Worm (Caenorhabditis elegans): Measurements from ENCODE around the gene mek-1.

mek-1 gene

DNA sequence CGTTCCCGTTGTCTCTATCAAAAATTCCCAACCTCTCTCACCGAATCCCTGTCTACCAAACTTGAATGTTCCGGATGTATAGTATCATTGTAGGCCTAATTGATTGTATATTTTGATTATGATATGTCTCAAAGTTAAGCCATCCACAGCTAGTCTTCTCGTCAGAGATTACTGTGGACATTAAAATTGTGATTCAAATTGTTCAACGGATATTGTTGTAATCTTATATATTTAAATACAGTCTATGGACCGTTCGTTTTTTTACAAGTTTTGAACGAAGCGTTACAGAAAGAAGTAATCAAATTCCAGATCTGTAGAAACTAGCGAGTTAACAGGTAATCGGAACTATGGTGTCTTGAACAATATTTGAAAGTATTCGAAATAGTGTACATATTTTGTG is 1.7 kb downstream of the mek-1 start, which contains the start of gene F48E3.9:
F48E3.9 (plus strand) TSS at position 301 of the 400 bp plus-strand sequence.
- TF ChIP-seq fkh-10 (GFP tag; optimal IDR thresholded peaks at IDR 0.05) (no peak), mab-9 (GFP tag; IDR thresholded peaks at IDR 0.05) (no peak), ceh-90 (tag; optimal IDR thresholded peaks at IDR 0.05) (no peak), ztf-4 (tag; optimal IDR thresholded peaks at IDR 0.05) (no peak), mef-2 (tag; optimal IDR thresholded peaks at IDR 0.05) (no peak), skn-1 (tag; optimal IDR thresholded peaks at IDR 0.05) (no peak), ama-1 (optimal IDR thresholded peaks at IDR 0.05) (no peak), nhr-28 (tag; optimal IDR thresholded peaks at IDR 0.05) (no peak), grh-1 (GFP tag; IDR thresholded peaks at IDR 0.05) (no peak), xbp-1 (tag; optimal IDR thresholded peaks at IDR 0.05) (no peak)

DNA sequence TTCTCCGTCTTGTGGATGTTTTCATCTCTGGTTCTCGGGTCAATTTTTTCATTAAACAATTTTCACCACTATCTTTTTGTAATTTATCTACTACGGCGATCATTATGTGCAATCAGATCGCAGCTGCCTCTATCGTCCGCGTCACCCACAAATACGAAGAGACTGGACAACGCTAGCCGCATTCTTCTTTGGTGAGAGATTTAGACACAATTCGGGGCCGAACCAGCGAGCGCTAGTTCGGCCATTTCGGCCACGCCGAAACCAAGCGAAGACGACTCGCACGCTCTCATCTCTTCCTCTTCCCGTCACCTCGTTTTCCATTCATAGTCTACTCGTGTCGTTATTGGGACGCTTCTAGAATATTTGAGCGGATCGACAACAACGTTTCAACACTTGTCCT is 6.7 kb downstream of the mek-1 start, which contains the start of gene gly-12:
gly-12 (plus strand) TSS at position 117 of the 400 bp plus-strand sequence.
- no peak for TF ChIP-seq hpl-2 (GFP tag; optimal IDR thresholded peaks at IDR 0.05)
- TF ChIP-seq lin-39 (tag; optimal IDR thresholded peaks at IDR 0.05) = no peak
- TF ChIP-seq lin-35 (GFP tag; optimal IDR thresholded peaks at IDR 0.05) = peak; percentile 1 to 5
- TF ChIP-seq unc-62 (GFP tag; optimal IDR thresholded peaks at IDR 0.05) = no peak
- no peak for TF ChIP-seq sup-37 (GFP tag; optimal IDR thresholded peaks at IDR 0.05)
- no peak for TF ChIP-seq grh-1 (GFP tag; IDR thresholded peaks at IDR 0.05)
- no peak for TF ChIP-seq unc-30 (tag; optimal IDR thresholded peaks at IDR 0.05)
- peak; percentile 58 for TF ChIP-seq mep-1 (tag; optimal IDR thresholded peaks at IDR 0.05)
- peak in 2 of 3 experiments; percentile 6 to 59 for TF ChIP-seq ceh-82 (tag; optimal IDR thresholded peaks at IDR 0.05)
- no peak for TF ChIP-seq C34B4.2 (tag; optimal IDR thresholded peaks at IDR 0.05)
- peak; percentile 53 for TF ChIP-seq snu-23 (GFP tag; optimal IDR thresholded peaks at IDR 0.05)
- no peak for TF ChIP-seq pag-3 (tag; optimal IDR thresholded peaks at IDR 0.05; ENCODE audit: borderline replicate concordance, insufficient read depth)
- no peak for TF ChIP-seq ceh-88 (GFP tag; IDR thresholded peaks at IDR 0.05)
- TF ChIP-seq lin-14 (GFP tag; optimal IDR thresholded peaks at IDR 0.05) = peak; percentile 84
- TF ChIP-seq tbx-2 (tag; optimal IDR thresholded peaks at IDR 0.05) = no peak
- TF ChIP-seq snpc-4 (tag; optimal IDR thresholded peaks at IDR 0.05) = no peak
- no peak for TF ChIP-seq fos-1 (tag; optimal IDR thresholded peaks at IDR 0.05)
- peak in 1 of 3 experiments; percentile 5 for TF ChIP-seq dpl-1 (GFP tag; optimal IDR thresholded peaks at IDR 0.05)
- TF ChIP-seq egl-27 (tag; optimal IDR thresholded peaks at IDR 0.05) = no peak
- TF ChIP-seq hlh-17 (GFP tag; optimal IDR thresholded peaks at IDR 0.05; ENCODE audit: borderline replicate concordance) = no peak
- TF ChIP-seq mdl-1 (tag; optimal IDR thresholded peaks at IDR 0.05) = peak in 1 of 2 experiments; percentile 7
- no peak for TF ChIP-seq ceh-63 (GFP tag; optimal IDR thresholded peaks at IDR 0.05)
- peak; percentile 66 for TF ChIP-seq blmp-1 (tag; optimal IDR thresholded peaks at IDR 0.05)
- no peak for TF ChIP-seq dsc-1 (tag; optimal IDR thresholded peaks at IDR 0.05)
- no peak for TF ChIP-seq ets-5 (GFP tag; IDR thresholded peaks at IDR 0.05)
- TF ChIP-seq nhr-47 (tag; optimal IDR thresholded peaks at IDR 0.05) = peak; percentile 13
- no peak for TF ChIP-seq nhr-76 (tag; optimal IDR thresholded peaks at IDR 0.05)
- no peak for TF ChIP-seq unc-98 (GFP tag; IDR thresholded peaks at IDR 0.05)
- TF ChIP-seq nhr-77 (tag; optimal IDR thresholded peaks at IDR 0.05) = no peak
- peak; percentile 21 for TF ChIP-seq skn-1 (tag; optimal IDR thresholded peaks at IDR 0.05)
- TF ChIP-seq unc-130 (tag; optimal IDR thresholded peaks at IDR 0.05) = peak; percentile 25
- TF ChIP-seq isw-1 (GFP tag; IDR thresholded peaks at IDR 0.05) = no peak
- peak; percentile 2 for TF ChIP-seq C16A3.4 (tag; optimal IDR thresholded peaks at IDR 0.05)
- no peak for TF ChIP-seq nhr-84 (tag; optimal IDR thresholded peaks at IDR 0.05)
- TF ChIP-seq rnt-1 (tag; optimal IDR thresholded peaks at IDR 0.05) = peak; percentile 69
- peak; percentile 42 for TF ChIP-seq nhr-71 (tag; optimal IDR thresholded peaks at IDR 0.05)
- TF ChIP-seq nhr-20 (tag; optimal IDR thresholded peaks at IDR 0.05) = peak; percentile 50
- no peak for TF ChIP-seq tlp-1 (tag; optimal IDR thresholded peaks at IDR 0.05)
- TF ChIP-seq jun-1 (tag; optimal IDR thresholded peaks at IDR 0.05) = no peak
- no peak for TF ChIP-seq efl-1 (optimal IDR thresholded peaks at IDR 0.05)
- no peak for TF ChIP-seq efl-1 (GFP tag; optimal IDR thresholded peaks at IDR 0.05 in 1 of 2)
- TF ChIP-seq lsy-2 (tag; optimal IDR thresholded peaks at IDR 0.05) = peak in 1 of 2 experiments; percentile 18
- no peak for TF ChIP-seq xbp-1 (tag; optimal IDR thresholded peaks at IDR 0.05)
- TF ChIP-seq lir-3 (tag; optimal IDR thresholded peaks at IDR 0.05; ENCODE audit: poor library complexity) = no peak
- no peak for TF ChIP-seq sptf-1 (tag; optimal IDR thresholded peaks at IDR 0.05)
